Fruit fly (Drosophila melanogaster) whole organism, embryonic: ENCODE measurements around the gene Kah.

ENCODE experiments used
- Abd-B ChIP-seq: fragments of 200-800 bp; sonication (Bioruptor generic); optimal IDR thresholded peaks from 2 replicates; lab custom pipeline; 2018; ENCODE audit warnings: missing biosample characterization, mild to moderate bottlenecking, missing genetic modification characterization, moderate library complexity
- BtbVII ChIP-seq: fragments of 200-800 bp; sonication (Bioruptor generic); optimal IDR thresholded peaks from 3 replicates; lab custom pipeline; 2017; ENCODE audit warnings: missing biosample characterization, mild to moderate bottlenecking, missing genetic modification characterization
- CG10147 ChIP-seq: fragments of 200-800 bp; sonication (Bioruptor generic); optimal IDR thresholded peaks from 2 replicates; lab custom pipeline; 2019; ENCODE audit warnings: missing biosample characterization, mild to moderate bottlenecking, missing genetic modification characterization, moderate library complexity
- CG1024 ChIP-seq: fragments of 200-800 bp; sonication (Bioruptor generic); IDR thresholded peaks from 2 replicates; pipeline ENCODE4 v1.3.6; 2022; ENCODE audit warnings: missing biosample characterization, missing genetic modification characterization
- CG10321 ChIP-seq: fragments of 200-800 bp; sonication (Bioruptor generic); IDR thresholded peaks from 2 replicates; pipeline ENCODE4 v1.3.6; 2022; ENCODE audit warnings: missing biosample characterization, missing genetic modification characterization
- CG10431 ChIP-seq: fragments of 200-800 bp; sonication (Bioruptor generic); optimal IDR thresholded peaks from 3 replicates; lab custom pipeline; 2018; ENCODE audit warnings: missing biosample characterization, mild to moderate bottlenecking, missing genetic modification characterization
- CG10462 ChIP-seq: fragments of 200-800 bp; sonication (Bioruptor generic); optimal IDR thresholded peaks from 2 replicates; lab custom pipeline; 2016; ENCODE audit warnings: missing biosample characterization, missing genetic modification characterization
- CG11085 ChIP-seq: fragments of 200-800 bp; sonication (Bioruptor generic); IDR thresholded peaks from 2 replicates; pipeline ENCODE4 v1.3.6; 2022; ENCODE audit warnings: missing biosample characterization, missing genetic modification characterization
- CG11247 ChIP-seq: fragments of 200-800 bp; sonication (Bioruptor generic); IDR thresholded peaks from 2 replicates; pipeline ENCODE4 v1.3.6; 2022; ENCODE audit warnings: missing biosample characterization, missing genetic modification characterization
- CG12155 ChIP-seq: fragments of 200-800 bp; sonication (Bioruptor generic); optimal IDR thresholded peaks from 3 replicates; lab custom pipeline; 2016; ENCODE audit warnings: missing biosample characterization, missing genetic modification characterization
- CG12299 ChIP-seq: fragments of 200-800 bp; sonication (Bioruptor generic); optimal IDR thresholded peaks from 2 replicates; lab custom pipeline; 2018; ENCODE audit warnings: missing biosample characterization, mild to moderate bottlenecking, missing genetic modification characterization
- CG12391 ChIP-seq: fragments of 200-800 bp; sonication (Bioruptor generic); optimal IDR thresholded peaks from 3 replicates; lab custom pipeline; 2018; ENCODE audit warnings: missing biosample characterization, mild to moderate bottlenecking, missing genetic modification characterization, moderate library complexity
- CG12659 ChIP-seq: fragments of 200-800 bp; sonication (Bioruptor generic); optimal IDR thresholded peaks from 3 replicates; lab custom pipeline; 2017; ENCODE audit warnings: mild to moderate bottlenecking, missing biosample characterization, missing genetic modification reagents, missing genetic modification characterization
- CG12769 ChIP-seq: fragments of 200-800 bp; sonication (Bioruptor generic); optimal IDR thresholded peaks from 2 replicates; lab custom pipeline; 2019; ENCODE audit warnings: missing biosample characterization, mild to moderate bottlenecking, missing genetic modification characterization, moderate library complexity
- CG14667 ChIP-seq: fragments of 200-800 bp; sonication (Bioruptor generic); IDR thresholded peaks from 2 replicates; pipeline ENCODE4 v1.3.6; 2022; ENCODE audit warnings: missing biosample characterization, missing genetic modification characterization
- CG17361 ChIP-seq: fragments of 200-800 bp; sonication (Bioruptor generic); IDR thresholded peaks from 3 replicates; pipeline ENCODE4 v1.3.6; 2022; ENCODE audit warnings: missing biosample characterization, missing genetic modification characterization
- CG2120 ChIP-seq: fragments of 200-800 bp; sonication (Bioruptor generic); optimal IDR thresholded peaks from 3 replicates; lab custom pipeline; 2016; ENCODE audit warnings: missing biosample characterization, missing genetic modification characterization
- CG3065 ChIP-seq: fragments of 200-800 bp; sonication (Bioruptor generic); optimal IDR thresholded peaks from 2 replicates; lab custom pipeline; 2016; ENCODE audit warnings: missing biosample characterization, missing genetic modification characterization
- CG3163 ChIP-seq: fragments of 200-800 bp; sonication (Bioruptor generic); optimal IDR thresholded peaks from 3 replicates; lab custom pipeline; 2016; ENCODE audit warnings: missing biosample characterization, missing genetic modification characterization
- CG3995 ChIP-seq: fragments of 200-800 bp; sonication (Bioruptor generic); optimal IDR thresholded peaks from 3 replicates; lab custom pipeline; 2016; ENCODE audit warnings: missing biosample characterization, missing genetic modification characterization
- CG4282 ChIP-seq: fragments of 200-800 bp; sonication (Bioruptor generic); optimal IDR thresholded peaks from 2 replicates; lab custom pipeline; 2016; ENCODE audit warnings: missing biosample characterization, missing genetic modification characterization
- CG8388 ChIP-seq: fragments of 200-800 bp; sonication (Bioruptor generic); optimal IDR thresholded peaks from 2 replicates; lab custom pipeline; 2019; ENCODE audit warnings: missing biosample characterization, mild to moderate bottlenecking, missing genetic modification characterization, moderate library complexity
- CTCF ChIP-seq: fragments of 200-800 bp; sonication (Bioruptor generic); optimal IDR thresholded peaks from 2 replicates; lab custom pipeline; 2017; ENCODE audit warnings: missing biosample characterization, mild to moderate bottlenecking, missing genetic modification characterization, moderate library complexity
- HmgZ ChIP-seq: fragments of 200-800 bp; sonication (Bioruptor generic); optimal IDR thresholded peaks from 2 replicates; lab custom pipeline; 2018; ENCODE audit warnings: missing biosample characterization, mild to moderate bottlenecking, missing genetic modification characterization
- Hmr ChIP-seq: fragments of 200-800 bp; sonication (Bioruptor generic); optimal IDR thresholded peaks from 3 replicates; lab custom pipeline; 2017; ENCODE audit warnings: mild to moderate bottlenecking, missing biosample characterization, missing genetic modification reagents, missing genetic modification characterization
- NC2α ChIP-seq: fragments of 200-800 bp; sonication (Bioruptor generic); optimal IDR thresholded peaks from 2 replicates; lab custom pipeline; 2016; ENCODE audit warnings: missing biosample characterization, missing genetic modification characterization
- Side ChIP-seq: fragments of 200-800 bp; sonication (Bioruptor generic); optimal IDR thresholded peaks from 2 replicates; lab custom pipeline; 2016; ENCODE audit warnings: missing biosample characterization, missing genetic modification characterization
- Sox102F ChIP-seq: fragments of 200-800 bp; sonication (Bioruptor generic); optimal IDR thresholded peaks from 2 replicates; lab custom pipeline; 2018; ENCODE audit warnings: missing biosample characterization, mild to moderate bottlenecking, missing genetic modification characterization, moderate library complexity
- croc ChIP-seq: fragments of 200-800 bp; sonication (Bioruptor generic); conservative IDR thresholded peaks from 3 replicates; pipeline ENCODE4 v1.3.6; 2022; ENCODE audit warnings: missing biosample characterization, missing genetic modification characterization
- crp ChIP-seq, 2 experiments: fragments of 200-800 bp; sonication (Bioruptor generic); optimal IDR thresholded peaks; 2 replicates in 1 of 2; 3 replicates in 1 of 2; lab custom pipeline; 2017; ENCODE audit warnings: missing biosample characterization in 2 of 2, missing genetic modification characterization in 2 of 2, mild to moderate bottlenecking in 1 of 2, moderate library complexity in 1 of 2
- da ChIP-seq: fragments of 200-800 bp; sonication (Bioruptor generic); optimal IDR thresholded peaks from 2 replicates; lab custom pipeline; 2016; ENCODE audit warnings: missing biosample characterization, missing genetic modification characterization
- danr ChIP-seq: fragments of 200-800 bp; sonication (Bioruptor generic); IDR thresholded peaks from 2 replicates; pipeline ENCODE4 v1.3.6; 2022; ENCODE audit warnings: missing biosample characterization, missing genetic modification characterization
- dati ChIP-seq: fragments of 200-800 bp; sonication (Bioruptor generic); IDR thresholded peaks from 2 replicates; pipeline ENCODE4 v1.3.6; 2022; ENCODE audit warnings: missing biosample characterization, missing genetic modification characterization
- disco-r ChIP-seq: fragments of 200-800 bp; sonication (Bioruptor generic); optimal IDR thresholded peaks from 2 replicates; lab custom pipeline; 2016; ENCODE audit warnings: missing biosample characterization, missing genetic modification characterization
- dmrt99B ChIP-seq: fragments of 200-800 bp; sonication (Bioruptor generic); optimal IDR thresholded peaks from 2 replicates; lab custom pipeline; 2018; ENCODE audit warnings: missing biosample characterization, mild to moderate bottlenecking, missing genetic modification characterization, moderate library complexity
- ems ChIP-seq: fragments of 200-800 bp; sonication (Bioruptor generic); optimal IDR thresholded peaks from 3 replicates; lab custom pipeline; 2016; ENCODE audit warnings: missing biosample characterization, missing genetic modification characterization
- gem ChIP-seq: fragments of 200-800 bp; sonication (Bioruptor generic); optimal IDR thresholded peaks from 2 replicates; lab custom pipeline; 2019; ENCODE audit warnings: missing biosample characterization, mild to moderate bottlenecking, missing genetic modification characterization, moderate library complexity
- gsb-n ChIP-seq: fragments of 200-800 bp; sonication (Bioruptor generic); optimal IDR thresholded peaks from 3 replicates; lab custom pipeline; 2018; ENCODE audit warnings: missing biosample characterization, mild to moderate bottlenecking, missing genetic modification characterization
- her ChIP-seq: fragments of 200-800 bp; sonication (Bioruptor generic); optimal IDR thresholded peaks from 2 replicates; lab custom pipeline; 2016; ENCODE audit warnings: missing biosample characterization, missing genetic modification characterization
- hkb ChIP-seq, 2 experiments: fragments of 200-800 bp in 1 of 2; fragments of >200 bp in 1 of 2; sonication (Bioruptor generic) in 1 of 2; IDR thresholded peaks in 1 of 2; optimal IDR thresholded peaks in 1 of 2; 2 replicates each; pipeline versions ENCODE4 v1.3.6 to Lab custom; 2017 to 2022; ENCODE audit warnings: missing biosample characterization in 1 of 2, missing genetic modification characterization in 1 of 2
- hth ChIP-seq: fragments of >200 bp; optimal IDR thresholded peaks from 2 replicates; lab custom pipeline; 2017; ENCODE audit warnings: inconsistent platforms
- jumu ChIP-seq: fragments of 200-800 bp; sonication (Bioruptor generic); optimal IDR thresholded peaks from 3 replicates; lab custom pipeline; 2016; ENCODE audit warnings: missing biosample characterization, missing genetic modification characterization
- nerfin-1 ChIP-seq: fragments of 200-800 bp; sonication (Bioruptor generic); optimal IDR thresholded peaks from 3 replicates; lab custom pipeline; 2019; ENCODE audit warnings: missing biosample characterization, mild to moderate bottlenecking, missing genetic modification characterization, moderate library complexity
- org-1 ChIP-seq: fragments of 200-800 bp; sonication (Bioruptor generic); optimal IDR thresholded peaks from 2 replicates; lab custom pipeline; 2017; ENCODE audit warnings: missing biosample characterization, missing genetic modification characterization
- otp ChIP-seq: fragments of 200-800 bp; sonication (Bioruptor generic); IDR thresholded peaks from 3 replicates; pipeline ENCODE4, ENCODE4 v1.3.6; 2022; ENCODE audit warnings: missing biosample characterization, missing genetic modification characterization
- salm ChIP-seq: fragments of 200-800 bp; sonication (Bioruptor generic); optimal IDR thresholded peaks from 2 replicates; lab custom pipeline; 2018; ENCODE audit warnings: missing biosample characterization, mild to moderate bottlenecking, missing genetic modification characterization
- sisA ChIP-seq: fragments of 200-800 bp; sonication (Bioruptor generic); IDR thresholded peaks from 2 replicates; pipeline ENCODE4 v1.3.6; 2022; ENCODE audit warnings: missing biosample characterization, missing genetic modification characterization
- vnd ChIP-seq: fragments of 200-800 bp; sonication (Bioruptor generic); IDR thresholded peaks from 3 replicates; pipeline ENCODE4 v1.3.6; 2022; ENCODE audit warnings: missing biosample characterization, missing genetic modification characterization; ENCODE audit not compliant: partially characterized antibody
- zen2 ChIP-seq: fragments of 200-800 bp; sonication (Bioruptor generic); IDR thresholded peaks from 3 replicates; pipeline ENCODE4 v1.3.6; 2022; ENCODE audit warnings: missing biosample characterization, missing genetic modification characterization; ENCODE audit not compliant: partially characterized antibody

Gene Kah

dm6 chr3L:621097-621967 lies 32.3 kb upstream of the Kah start (continued):
- TF ChIP-seq disco-r (peak; percentile 31), CG11085 (no peak), BtbVII (GFP tag; lab: Kevin White, UChicago) (peak; percentile 37), CG10431 (GFP tag; lab: Kevin White, UChicago) (peak; percentile 49), CG12155 (GFP tag; lab: Kevin White, UChicago) (peak; percentile 69), dati (GFP tag; lab: Robert Waterston, UW) (peak; percentile 15; the same call in 1 of the 2 replicates), CG3163 (GFP tag; lab: Kevin White, UChicago) (no peak), CG8388 (GFP tag; lab: Kevin White, UChicago) (peak; percentile 90), CG10462 (GFP tag; lab: Kevin White, UChicago) (peak; percentile 63), CG3065 (GFP tag; lab: Kevin White, UChicago) (peak; percentile 68), zen2 (GFP tag; lab: Robert Waterston, UW) (no peak), jumu (GFP tag; lab: Kevin White, UChicago) (peak; percentile 64), CG12299 (tag; lab: Kevin White, UChicago) (peak; percentile 57), hkb (optimal IDR thresholded peaks at IDR 0.05; lab: Kevin White, UChicago) (no peak), hkb (GFP tag; IDR thresholded peaks at IDR 0.05; lab: Robert Waterston, UW) (peak; percentile 48; the same call in 1 of the 2 replicates), gem (peak; percentile 92), danr (GFP tag; lab: Robert Waterston, UW) (no peak), Sox102F (GFP tag; lab: Kevin White, UChicago) (peak; percentile 70), CTCF (no peak), CG3995 (GFP tag; lab: Kevin White, UChicago) (no peak), CG12769 (peak; percentile 21), HmgZ (peak; percentile 10), sisA (peak; percentile 56), crp (GFP tag; optimal IDR thresholded peaks at IDR 0.05; lab: Kevin White, UChicago) (peak in 1 of 2 experiments; percentile 30), dmrt99B (peak; percentile 69), CG10321 (no peak), CG4282 (GFP tag; lab: Kevin White, UChicago) (peak; percentile 1), gsb-n (tag; lab: Kevin White, UChicago) (peak; percentile 89), salm (tag; lab: Kevin White, UChicago) (peak; percentile 72), Abd-B (GFP tag; lab: Kevin White, UChicago) (peak; percentile 74), nerfin-1 (peak; percentile 80), CG14667 (GFP tag; lab: Robert Waterston, UW) (peak; percentile 45; the same call in 1 of the 2 replicates), vnd (no peak), org-1 (GFP tag; lab: Kevin White, UChicago) (peak; percentile 77), CG1024 (GFP tag; lab: Robert Waterston, UW) (peak; percentile 44; the same call in 1 of the 2 replicates), Hmr (GFP tag; lab: Kevin White, UChicago) (no peak), ems (GFP tag; lab: Kevin White, UChicago) (peak; percentile 59), her (peak; percentile 31), CG12391 (tag; lab: Kevin White, UChicago) (peak; percentile 86), croc (peak; percentile 84), da (GFP tag; lab: Kevin White, UChicago) (peak; percentile 48), CG2120 (GFP tag; lab: Kevin White, UChicago) (no peak), CG11247 (GFP tag; lab: Robert Waterston, UW) (no peak), CG17361 (GFP tag; lab: Robert Waterston, UW) (peak; percentile 87), NC2α (GFP tag; lab: Kevin White, UChicago) (peak; percentile 52), CG12659 (GFP tag; lab: Kevin White, UChicago) (peak; percentile 32), CG10147 (GFP tag; lab: Kevin White, UChicago) (peak; percentile 45), Side (GFP tag; lab: Kevin White, UChicago) (peak; percentile 59), otp (GFP tag; lab: Robert Waterston, UW) (peak; percentile 81), hth (lab: Kevin White, UChicago) (no peak)
